Worm (Caenorhabditis elegans): ENCODE data around the gene gst-18.

gst-18 gene

ce11 chrII:13637464-13637863, 6.8 kb upstream of the gst-18 start:
- no peak for TF ChIP-seq elt-1 (tag; optimal IDR thresholded peaks at IDR 0.05)
- peak; percentile 19 for TF ChIP-seq ama-1 (optimal IDR thresholded peaks at IDR 0.05)

ce11 chrII:13636596-13636995, 5.9 kb upstream of the gst-18 start:
- TF ChIP-seq ztf-11 (tag; optimal IDR thresholded peaks at IDR 0.05) (no peak), mab-5 (tag; optimal IDR thresholded peaks at IDR 0.05) (no peak), aly-2 (tag; optimal IDR thresholded peaks at IDR 0.05) (no peak), C34F6.9 (tag; optimal IDR thresholded peaks at IDR 0.05) (no peak), Y55F3AM.14 (GFP tag; optimal IDR thresholded peaks at IDR 0.05) (no peak), snpc-4 (tag; optimal IDR thresholded peaks at IDR 0.05) (no peak), nhr-25 (tag; optimal IDR thresholded peaks at IDR 0.05) (peak; percentile 34), sma-9 (GFP tag; optimal IDR thresholded peaks at IDR 0.05) (no peak), sma-9 (tag; optimal IDR thresholded peaks at IDR 0.05) (no peak), dmd-4 (tag; optimal IDR thresholded peaks at IDR 0.05) (no peak), mbf-1 (tag; optimal IDR thresholded peaks at IDR 0.05) (no peak), blmp-1 (tag; optimal IDR thresholded peaks at IDR 0.05; ENCODE audit: insufficient read depth) (peak; percentile 8), sma-3 (GFP tag; optimal IDR thresholded peaks at IDR 0.05) (no peak), zag-1 (tag; optimal IDR thresholded peaks at IDR 0.05) (no peak), ama-1 (optimal IDR thresholded peaks at IDR 0.05) (peak; percentile 77), alr-1 (tag; optimal IDR thresholded peaks at IDR 0.05) (no peak), nhr-129 (tag; optimal IDR thresholded peaks at IDR 0.05) (no peak), ZK546.5 (tag; optimal IDR thresholded peaks at IDR 0.05) (no peak), elt-3 (tag; optimal IDR thresholded peaks at IDR 0.05) (no peak), unc-39 (tag; optimal IDR thresholded peaks at IDR 0.05) (no peak), nhr-21 (tag; optimal IDR thresholded peaks at IDR 0.05) (peak; percentile 23), nhr-237 (tag; optimal IDR thresholded peaks at IDR 0.05) (no peak), gmeb-1 (tag; optimal IDR thresholded peaks at IDR 0.05) (no peak), lin-39 (tag; optimal IDR thresholded peaks at IDR 0.05) (no peak), elt-1 (tag; optimal IDR thresholded peaks at IDR 0.05) (no peak), fos-1 (tag; optimal IDR thresholded peaks at IDR 0.05) (no peak)

- TF ChIP-seq C34F6.9 (tag; optimal IDR thresholded peaks at IDR 0.05) (no peak), nhr-129 (tag; optimal IDR thresholded peaks at IDR 0.05) (peak; percentile 69), nhr-21 (tag; optimal IDR thresholded peaks at IDR 0.05) (no peak), sma-9 (GFP tag; optimal IDR thresholded peaks at IDR 0.05) (peak; percentile 68), sma-9 (tag; optimal IDR thresholded peaks at IDR 0.05) (no peak), lin-11 (tag; optimal IDR thresholded peaks at IDR 0.05) (no peak), elt-1 (tag; optimal IDR thresholded peaks at IDR 0.05) (peak; percentile 93)
Measured at ce11 chrII:13632238-13632637, 1.6 kb upstream of the gst-18 start, which contains the start of gene tag-10. Gene tag-10 (plus strand): TSS chrII:13632584.

DNA sequence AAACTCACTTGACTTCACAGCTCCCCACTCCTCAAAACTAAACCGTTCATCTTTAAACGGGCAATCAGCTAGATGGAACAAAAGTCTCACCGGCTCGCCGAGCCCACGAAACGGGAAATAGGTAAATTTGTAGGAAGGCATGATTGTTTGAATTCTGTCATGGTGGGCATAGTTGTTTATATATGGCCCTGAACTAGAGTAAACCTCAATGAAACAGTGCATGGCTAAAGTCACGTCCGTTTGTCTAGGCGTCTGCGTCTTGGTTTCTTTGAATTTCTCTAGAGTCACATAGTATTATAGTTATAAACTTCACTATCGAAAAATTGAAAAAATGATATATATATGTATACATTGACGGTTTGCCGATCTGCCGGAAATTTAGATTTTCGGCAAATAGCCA, 3.7 kb downstream of the gst-18 start, which contains the start of gene gst-19:
TSS of gene gst-19 (minus strand) at position 145 of the 400 bp plus-strand sequence.
- TF ChIP-seq unc-62 (GFP tag; optimal IDR thresholded peaks at IDR 0.05) (no peak), nhr-6 (tag; optimal IDR thresholded peaks at IDR 0.05) (no peak), nhr-12 (tag; optimal IDR thresholded peaks at IDR 0.05) (no peak), ztf-11 (tag; optimal IDR thresholded peaks at IDR 0.05) (no peak), ama-1 (optimal IDR thresholded peaks at IDR 0.05) (no peak), gmeb-1 (tag; optimal IDR thresholded peaks at IDR 0.05) (no peak), ztf-4 (tag; optimal IDR thresholded peaks at IDR 0.05) (no peak), ZK546.5 (tag; optimal IDR thresholded peaks at IDR 0.05) (no peak), ztf-1 (GFP tag; conservative IDR thresholded peaks at IDR 0.05) (no peak), sma-3 (GFP tag; optimal IDR thresholded peaks at IDR 0.05) (no peak), nhr-77 (tag; optimal IDR thresholded peaks at IDR 0.05) (no peak)

DNA sequence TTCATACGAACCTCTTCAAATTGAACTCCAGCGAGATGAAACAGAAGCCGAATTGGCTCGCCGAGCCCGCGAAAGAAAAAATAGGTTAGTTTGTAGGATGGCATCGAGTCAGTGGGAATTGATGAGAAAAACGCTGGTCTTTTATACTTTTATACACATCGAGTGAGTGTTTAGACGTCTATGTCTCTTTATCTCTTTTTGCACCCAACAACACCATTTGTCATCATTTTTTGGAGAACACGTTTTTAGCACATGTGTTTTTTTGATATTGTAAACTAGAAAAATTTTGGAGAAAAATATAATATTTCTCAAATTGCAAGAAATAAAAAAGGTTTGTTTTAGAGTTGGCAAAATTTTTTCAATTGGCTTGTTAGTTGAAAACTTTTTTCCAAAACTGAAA, 6.4 kb downstream of the gst-18 start, which contains the start of gene gst-16:
TSS of gene gst-16 (minus strand) at position 111 of the 400 bp plus-strand sequence.
- no peak for TF ChIP-seq lin-13 (GFP tag; optimal IDR thresholded peaks at IDR 0.05)
- peak; percentile 70 for TF ChIP-seq skn-1 (tag; optimal IDR thresholded peaks at IDR 0.05)

ce11 chrII:13617808-13618207, 12.9 kb downstream of the gst-18 start, which contains the start of gene gst-12:
Gene gst-12 (minus strand): TSS chrII:13618061.
- TF ChIP-seq sma-9 (GFP tag; optimal IDR thresholded peaks at IDR 0.05) (peak; percentile 63), sma-9 (tag; optimal IDR thresholded peaks at IDR 0.05) (no peak), lsy-2 (tag; optimal IDR thresholded peaks at IDR 0.05) (no peak), nhr-21 (tag; optimal IDR thresholded peaks at IDR 0.05) (peak; percentile 61), dmd-4 (tag; optimal IDR thresholded peaks at IDR 0.05) (no peak)

Data from whole organism, L2 larva.